Fruit fly (Drosophila melanogaster) whole organism, pupa: ENCODE results near the gene CG13077.

Experiments
- CG10348 ChIP-seq: fragments of 200-800 bp; sonication (Bioruptor generic); IDR thresholded peaks from 2 replicates; pipeline ENCODE4 v1.3.6; 2022; ENCODE audit warnings: missing biosample characterization, missing genetic modification characterization
- CG12605 ChIP-seq: fragments of 200-800 bp; sonication (Bioruptor generic); IDR thresholded peaks from 2 replicates; pipeline ENCODE4 v1.3.6; 2022; ENCODE audit warnings: missing biosample characterization, missing genetic modification characterization
- CG13204 ChIP-seq: fragments of 200-800 bp; sonication (Bioruptor generic); optimal IDR thresholded peaks from 2 replicates; lab custom pipeline; 2018; ENCODE audit warnings: missing biosample characterization, mild to moderate bottlenecking, missing genetic modification characterization, moderate library complexity
- CG34367 ChIP-seq: fragments of 200-800 bp; sonication (Bioruptor generic); optimal IDR thresholded peaks from 2 replicates; lab custom pipeline; 2018; ENCODE audit warnings: missing biosample characterization, mild to moderate bottlenecking, missing genetic modification characterization
- CG8159 ChIP-seq: fragments of 200-800 bp; sonication (Bioruptor generic); optimal IDR thresholded peaks from 3 replicates; lab custom pipeline; 2018; ENCODE audit warnings: missing biosample characterization, mild to moderate bottlenecking, missing genetic modification characterization, moderate library complexity
- CG9948 ChIP-seq: fragments of 200-800 bp; sonication (Bioruptor generic); optimal IDR thresholded peaks from 2 replicates; lab custom pipeline; 2018; ENCODE audit warnings: missing biosample characterization, mild to moderate bottlenecking, missing genetic modification characterization, moderate library complexity
- D1 ChIP-seq: fragments of 200-800 bp; sonication (Bioruptor generic); optimal IDR thresholded peaks from 2 replicates; lab custom pipeline; 2018; ENCODE audit warnings: missing biosample characterization, mild to moderate bottlenecking, missing genetic modification characterization, moderate library complexity
- EcR ChIP-seq: fragments of 200-800 bp; sonication (Bioruptor generic); optimal IDR thresholded peaks from 3 replicates; lab custom pipeline; 2019; ENCODE audit warnings: missing biosample characterization, missing genetic modification characterization, mild to moderate bottlenecking, moderate library complexity, missing genetic modification reagents
- Ets98B ChIP-seq: fragments of 200-800 bp; sonication (Bioruptor generic); IDR thresholded peaks from 2 replicates; pipeline ENCODE4 v1.3.6; 2022; ENCODE audit warnings: missing biosample characterization, missing genetic modification characterization
- Pif1A ChIP-seq: fragments of 200-800 bp; sonication (Bioruptor generic); optimal IDR thresholded peaks from 3 replicates; lab custom pipeline; 2016; ENCODE audit warnings: missing biosample characterization, missing genetic modification characterization
- Pif1B ChIP-seq: fragments of 200-800 bp; sonication (Bioruptor generic); optimal IDR thresholded peaks from 3 replicates; lab custom pipeline; 2016; ENCODE audit warnings: missing biosample characterization, missing genetic modification characterization
- Snoo ChIP-seq: fragments of 200-800 bp; sonication (Bioruptor generic); optimal IDR thresholded peaks from 3 replicates; lab custom pipeline; 2017; ENCODE audit warnings: missing biosample characterization, mild to moderate bottlenecking, missing genetic modification characterization, inconsistent platforms
- fd96Ca ChIP-seq: fragments of 200-800 bp; sonication (Bioruptor generic); IDR thresholded peaks from 3 replicates; pipeline ENCODE4 v1.3.6; 2022; ENCODE audit warnings: missing biosample characterization, missing genetic modification characterization

DNA sequence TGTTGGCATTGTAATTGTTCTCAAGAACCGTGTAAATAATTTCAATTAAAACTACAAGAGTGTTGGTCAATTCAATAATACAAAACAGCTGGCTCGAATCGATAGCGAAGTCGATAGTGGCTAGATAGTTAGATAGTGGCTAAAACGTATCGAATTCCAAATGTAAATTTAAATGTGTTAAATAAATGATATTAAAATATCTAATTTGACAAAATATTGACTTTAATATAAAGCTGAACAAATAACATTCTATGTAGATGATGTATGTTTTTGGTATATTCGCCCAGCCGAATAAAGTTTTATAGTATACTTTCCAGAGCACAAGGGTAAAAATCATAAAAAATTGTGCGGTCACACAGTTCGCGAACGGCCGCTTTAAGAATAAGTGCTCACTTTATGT is 39.3 kb upstream of the CG13077 start, which contains the start of the genes Dpm1 and CG10137:
- TF ChIP-seq CG13204 (GFP tag; lab: Kevin White, UChicago) (no peak), CG8159 (tag; lab: Kevin White, UChicago) (no peak), Snoo (no peak), CG9948 (no peak), Ets98B (no peak), CG12605 (GFP tag; lab: Robert Waterston, UW) (no peak), fd96Ca (GFP tag; lab: Robert Waterston, UW) (no peak), EcR (GFP tag; lab: Kevin White, UChicago) (no peak), Pif1A (GFP tag; lab: Kevin White, UChicago) (no peak), CG34367 (no peak), CG10348 (GFP tag; lab: Robert Waterston, UW) (no peak), D1 (no peak), Pif1B (GFP tag; lab: Kevin White, UChicago) (no peak)
